Worm (Caenorhabditis elegans) whole organism, dauer: ENCODE data around the gene kcc-2.
"Not testable (repeated sequence)": the region's sequence is repeated elsewhere in the genome, so short reads cannot be mapped to it uniquely, and the experiment has no call there.

Source experiments
- unc-62 ChIP-seq: sonication (generic microtip); optimal IDR thresholded peaks from 2 replicates; lab custom pipeline; 2017; ENCODE audit warnings: missing biosample characterization, missing genetic modification reagents, missing genetic modification characterization

kcc-2 gene

ce11 chrIV:6040676-6041075, at the start of gene kcc-2:
Gene kcc-2 (plus strand): TSS chrIV:6040976.
- TF ChIP-seq unc-62 (GFP tag; lab: Kevin White, UChicago), result no peak

ce11 chrIV:6005655-6006054, 35.1 kb upstream of the kcc-2 start:
- no peak for TF ChIP-seq unc-62 (GFP tag; lab: Kevin White, UChicago)

- no peak for TF ChIP-seq unc-62 (GFP tag; lab: Kevin White, UChicago)
Observed at ce11 chrIV:6010274-6010673, 30.5 kb upstream of the kcc-2 start.

- no peak for TF ChIP-seq unc-62 (GFP tag; lab: Kevin White, UChicago)
Observed at ce11 chrIV:6011545-6011944, 29.2 kb upstream of the kcc-2 start, which contains the start of gene C46G7.5. Gene C46G7.5 (minus strand): TSS chrIV:6011645.

ce11 chrIV:6013853-6014252, 26.9 kb upstream of the kcc-2 start:
- TF ChIP-seq unc-62 (GFP tag; lab: Kevin White, UChicago), result no peak

- no peak for TF ChIP-seq unc-62 (GFP tag; lab: Kevin White, UChicago)
Observed at ce11 chrIV:6014895-6015294, 25.9 kb upstream of the kcc-2 start, which contains the start of gene C46G7.2. Gene C46G7.2 (plus strand): TSS chrIV:6015195.

ce11 chrIV:6017664-6018063, 23.1 kb upstream of the kcc-2 start, which contains the start of gene C46G7.1:
Gene C46G7.1 (plus strand): TSS chrIV:6018003.
- no peak for TF ChIP-seq unc-62 (GFP tag; lab: Kevin White, UChicago)

ce11 chrIV:6032413-6032812, 8.4 kb upstream of the kcc-2 start:
- no peak for TF ChIP-seq unc-62 (GFP tag; lab: Kevin White, UChicago)

- TF ChIP-seq unc-62 (GFP tag; lab: Kevin White, UChicago), result not testable (repeated sequence)
Observed at ce11 chrIV:6033539-6033938, 7.2 kb upstream of the kcc-2 start, which contains the start of gene pqn-22. Gene pqn-22 (minus strand): TSS chrIV:6033639.

ce11 chrIV:6035113-6035512, 5.7 kb upstream of the kcc-2 start:
- no peak for TF ChIP-seq unc-62 (GFP tag; lab: Kevin White, UChicago)

ce11 chrIV:6047164-6047727, 6.5 kb downstream of the kcc-2 start:
- TF ChIP-seq unc-62 (GFP tag; lab: Kevin White, UChicago), result no peak

ce11 chrIV:6048462-6048861, 7.7 kb downstream of the kcc-2 start:
- no peak for TF ChIP-seq unc-62 (GFP tag; lab: Kevin White, UChicago)

- no peak for TF ChIP-seq unc-62 (GFP tag; lab: Kevin White, UChicago)
Observed at ce11 chrIV:6049062-6049461, 8.3 kb downstream of the kcc-2 start.

- TF ChIP-seq unc-62 (GFP tag; lab: Kevin White, UChicago), result no peak
Observed at ce11 chrIV:6051884-6052283, 11.1 kb downstream of the kcc-2 start.

- no peak for TF ChIP-seq unc-62 (GFP tag; lab: Kevin White, UChicago)
Observed at ce11 chrIV:6053436-6053835, 12.7 kb downstream of the kcc-2 start.

- TF ChIP-seq unc-62 (GFP tag; lab: Kevin White, UChicago), result no peak
Observed at ce11 chrIV:6054833-6055232, 14.1 kb downstream of the kcc-2 start.

ce11 chrIV:6059702-6060101, 18.9 kb downstream of the kcc-2 start:
- no peak for TF ChIP-seq unc-62 (GFP tag; lab: Kevin White, UChicago)
